Comparison of ENCODE assay signal across 1 fruit fly cellular context in genomic region chr3R:20588480-20588785, dm6.
TF ChIP-seq lines count a peak whose summit lies in the region.

Gene Srp72, plus strand, starts transcription at chr3R:20588711.

TF ChIP-seq in whole organism, embryonic, 481 proteins besides CTCF, POLR2A, EP300 and RAD21 (continued from another document and continues in another):
- TF ChIP-seq CG34376 (GFP tag; optimal IDR thresholded peaks at IDR 0.05; lab: Kevin White, UChicago) (peak; percentile 33), CG8281 (tag; optimal IDR thresholded peaks at IDR 0.05; lab: Kevin White, UChicago) (no peak), CG14965 (GFP tag; optimal IDR thresholded peaks at IDR 0.05; lab: Kevin White, UChicago; ENCODE audit: borderline replicate concordance) (no peak), insv (GFP tag; optimal IDR thresholded peaks at IDR 0.05; lab: Kevin White, UChicago) (no peak), CG9932 (GFP tag; IDR thresholded peaks at IDR 0.05; lab: Robert Waterston, UW) (peak; percentile 64), br (optimal IDR thresholded peaks at IDR 0.05; lab: Kevin White, UChicago) (no peak), CG4820 (GFP tag; optimal IDR thresholded peaks at IDR 0.05; lab: Kevin White, UChicago) (peak; percentile 17), CG4617 (GFP tag; optimal IDR thresholded peaks at IDR 0.05; lab: Kevin White, UChicago; ENCODE audit: borderline replicate concordance) (peak; percentile 11), wek (GFP tag; optimal IDR thresholded peaks at IDR 0.05; lab: Kevin White, UChicago) (no peak), dysf (GFP tag; IDR thresholded peaks at IDR 0.05; lab: Robert Waterston, UW) (no peak), CG17361 (GFP tag; IDR thresholded peaks at IDR 0.05; lab: Robert Waterston, UW) (no peak), CG7987 (GFP tag; optimal IDR thresholded peaks at IDR 0.05; lab: Kevin White, UChicago) (no peak), NC2α (GFP tag; optimal IDR thresholded peaks at IDR 0.05; lab: Kevin White, UChicago) (no peak), croc (GFP tag; conservative IDR thresholded peaks at IDR 0.05; lab: Robert Waterston, UW) (no peak), CG32772 (GFP tag; IDR thresholded peaks at IDR 0.05; lab: Robert Waterston, UW) (0 out of 2 replicates have a peak, but pooled peaks have one; percentile 30), CG9797 (GFP tag; optimal IDR thresholded peaks at IDR 0.05; lab: Kevin White, UChicago) (peak; percentile 59), Camta (GFP tag; optimal IDR thresholded peaks at IDR 0.05; lab: Kevin White, UChicago) (no peak), CG31388 (GFP tag; optimal IDR thresholded peaks at IDR 0.05; lab: Kevin White, UChicago) (no peak), eyg (GFP tag; optimal IDR thresholded peaks at IDR 0.05; lab: Kevin White, UChicago) (no peak), hbn (GFP tag; IDR thresholded peaks at IDR 0.05; lab: Robert Waterston, UW; ENCODE audit: partially characterized antibody) (no peak), disco-r (GFP tag; optimal IDR thresholded peaks at IDR 0.05; lab: Kevin White, UChicago) (no peak), ap (GFP tag; IDR thresholded peaks at IDR 0.05; lab: Robert Waterston, UW) (no peak), hth (optimal IDR thresholded peaks at IDR 0.05; lab: Kevin White, UChicago) (no peak), fd102C (GFP tag; optimal IDR thresholded peaks at IDR 0.05; lab: Kevin White, UChicago) (no peak), CG12219 (GFP tag; optimal IDR thresholded peaks at IDR 0.05; lab: Kevin White, UChicago) (no peak), CG6813 (GFP tag; optimal IDR thresholded peaks at IDR 0.05; lab: Kevin White, UChicago) (no peak), CG15601 (tag; optimal IDR thresholded peaks at IDR 0.05; lab: Kevin White, UChicago) (peak; percentile 13), CG4282 (GFP tag; optimal IDR thresholded peaks at IDR 0.05; lab: Kevin White, UChicago) (no peak), Mrtf (GFP tag; IDR thresholded peaks at IDR 0.05; lab: Robert Waterston, UW) (no peak), repo (GFP tag; optimal IDR thresholded peaks at IDR 0.05; lab: Kevin White, UChicago) (no peak), CG6254 (GFP tag; optimal IDR thresholded peaks at IDR 0.05; lab: Kevin White, UChicago) (no peak), CG1792 (GFP tag; optimal IDR thresholded peaks at IDR 0.05; lab: Kevin White, UChicago) (no peak), CG2116 (GFP tag; optimal IDR thresholded peaks at IDR 0.05; lab: Kevin White, UChicago) (peak; percentile 18), CG13287 (GFP tag; IDR thresholded peaks at IDR 0.05; lab: Robert Waterston, UW; ENCODE audit: partially characterized antibody) (no peak), corto (GFP tag; optimal IDR thresholded peaks at IDR 0.05; lab: Kevin White, UChicago) (no peak), Sry-δ (GFP tag; optimal IDR thresholded peaks at IDR 0.05; lab: Kevin White, UChicago) (no peak), bsh (GFP tag; optimal IDR thresholded peaks at IDR 0.05; lab: Kevin White, UChicago) (peak in 1 of 2 experiments; percentile 47), bbx (GFP tag; IDR thresholded peaks at IDR 0.05; lab: Robert Waterston, UW; ENCODE audit: partially characterized antibody) (no peak; the same call in 1 of the 2 replicates), CG17186 (GFP tag; optimal IDR thresholded peaks at IDR 0.05; lab: Kevin White, UChicago) (peak; percentile 18), eve (GFP tag; optimal IDR thresholded peaks at IDR 0.05; lab: Kevin White, UChicago) (no peak), slbo (GFP tag; IDR thresholded peaks at IDR 0.05; lab: Robert Waterston, UW) (peak; percentile 70), maf-S (GFP tag; optimal IDR thresholded peaks at IDR 0.05; lab: Kevin White, UChicago) (no peak), dmrt11E (tag; optimal IDR thresholded peaks at IDR 0.05; lab: Kevin White, UChicago) (peak; percentile 39), CG14710 (tag; optimal IDR thresholded peaks at IDR 0.05; lab: Kevin White, UChicago) (peak; percentile 75), CG7928 (GFP tag; optimal IDR thresholded peaks at IDR 0.05; lab: Kevin White, UChicago) (peak; percentile 43), ci (GFP tag; IDR thresholded peaks at IDR 0.05; lab: Robert Waterston, UW) (peak; percentile 71), CG17568 (GFP tag; optimal IDR thresholded peaks at IDR 0.05; lab: Kevin White, UChicago) (no peak), gt (GFP tag; IDR thresholded peaks at IDR 0.05; lab: Robert Waterston, UW) (no peak), klu (GFP tag; IDR thresholded peaks at IDR 0.05; lab: Robert Waterston, UW) (no peak), ftz-f1 (GFP tag; optimal IDR thresholded peaks at IDR 0.05; lab: Kevin White, UChicago) (no peak), CG12155 (GFP tag; optimal IDR thresholded peaks at IDR 0.05; lab: Kevin White, UChicago) (peak; percentile 51), CG1233 (GFP tag; optimal IDR thresholded peaks at IDR 0.05; lab: Kevin White, UChicago) (peak; percentile 26), Sry-β (GFP tag; optimal IDR thresholded peaks at IDR 0.05; lab: Kevin White, UChicago) (no peak), crc (GFP tag; optimal IDR thresholded peaks at IDR 0.05; lab: Kevin White, UChicago) (no peak), CG10959 (GFP tag; IDR thresholded peaks at IDR 0.05; lab: Robert Waterston, UW) (no peak), Ada2b (GFP tag; IDR thresholded peaks at IDR 0.05; lab: Robert Waterston, UW) (peak; percentile 38), ro (GFP tag; IDR thresholded peaks at IDR 0.05; lab: Robert Waterston, UW) (no peak), Dp (GFP tag; optimal IDR thresholded peaks at IDR 0.05; lab: Kevin White, UChicago) (peak; percentile 10), slou (GFP tag; optimal IDR thresholded peaks at IDR 0.05; lab: Kevin White, UChicago) (no peak), org-1 (GFP tag; optimal IDR thresholded peaks at IDR 0.05; lab: Kevin White, UChicago) (no peak), wor (GFP tag; IDR thresholded peaks at IDR 0.05; lab: Robert Waterston, UW) (no peak), H2.0 (GFP tag; IDR thresholded peaks at IDR 0.05; lab: Robert Waterston, UW) (no peak), CG14860 (GFP tag; IDR thresholded peaks at IDR 0.05; lab: Robert Waterston, UW; ENCODE audit: partially characterized antibody) (no peak), crol (GFP tag; IDR thresholded peaks at IDR 0.05; lab: Robert Waterston, UW) (no peak), run (tag; optimal IDR thresholded peaks at IDR 0.05; lab: Kevin White, UChicago) (no peak), Hr51 (GFP tag; optimal IDR thresholded peaks at IDR 0.05; lab: Kevin White, UChicago) (peak; percentile 19 to 33), CG6854 (GFP tag; optimal IDR thresholded peaks at IDR 0.05; lab: Kevin White, UChicago) (no peak), Rx (GFP tag; IDR thresholded peaks at IDR 0.05; lab: Robert Waterston, UW) (no peak), CG10462 (GFP tag; optimal IDR thresholded peaks at IDR 0.05; lab: Kevin White, UChicago) (peak; percentile 17), chn (GFP tag; optimal IDR thresholded peaks at IDR 0.05; lab: Kevin White, UChicago) (peak; percentile 45), luna (GFP tag; optimal IDR thresholded peaks at IDR 0.05; lab: Kevin White, UChicago) (no peak), fu2 (GFP tag; optimal IDR thresholded peaks at IDR 0.05; lab: Kevin White, UChicago) (no peak), CG10321 (GFP tag; IDR thresholded peaks at IDR 0.05; lab: Robert Waterston, UW) (no peak), CG31224 (GFP tag; IDR thresholded peaks at IDR 0.05; lab: Robert Waterston, UW) (no peak), Stat92E (GFP tag; optimal IDR thresholded peaks at IDR 0.05; lab: Kevin White, UChicago) (no peak), NfI (GFP tag; optimal IDR thresholded peaks at IDR 0.05; lab: Kevin White, UChicago) (peak; percentile 31), CG9437 (GFP tag; optimal IDR thresholded peaks at IDR 0.05; lab: Kevin White, UChicago) (peak; percentile 84), rib (GFP tag; IDR thresholded peaks at IDR 0.05; lab: Robert Waterston, UW) (no peak), Six4 (GFP tag; optimal IDR thresholded peaks at IDR 0.05; lab: Kevin White, UChicago) (peak; percentile 20), schlank (tag; optimal IDR thresholded peaks at IDR 0.05; lab: Kevin White, UChicago) (no peak), CG10543 (GFP tag; optimal IDR thresholded peaks at IDR 0.05; lab: Kevin White, UChicago) (peak; percentile 69), CG18476 (GFP tag; optimal IDR thresholded peaks at IDR 0.05; lab: Kevin White, UChicago) (peak; percentile 65), lbe (GFP tag; optimal IDR thresholded peaks at IDR 0.05; lab: Kevin White, UChicago) (no peak), CG12659 (GFP tag; optimal IDR thresholded peaks at IDR 0.05; lab: Kevin White, UChicago) (peak; percentile 54), Drgx (GFP tag; IDR thresholded peaks at IDR 0.05; lab: Robert Waterston, UW) (peak; percentile 55), HHEX (GFP tag; optimal IDR thresholded peaks at IDR 0.05; lab: Kevin White, UChicago) (peak; percentile 22), CG12744 (GFP tag; optimal IDR thresholded peaks at IDR 0.05; lab: Kevin White, UChicago) (no peak), CG4404 (GFP tag; IDR thresholded peaks at IDR 0.05; lab: Robert Waterston, UW) (no peak), sisA (GFP tag; IDR thresholded peaks at IDR 0.05; lab: Robert Waterston, UW) (peak; percentile 37; the same call in 1 of the 2 replicates), Ptx1 (GFP tag; IDR thresholded peaks at IDR 0.05; lab: Robert Waterston, UW) (peak; percentile 42; the same call in 1 of the 2 replicates), trh (GFP tag; optimal IDR thresholded peaks at IDR 0.05; lab: Kevin White, UChicago) (no peak), CG11696 (GFP tag; IDR thresholded peaks at IDR 0.05; lab: Robert Waterston, UW) (no peak), CG8359 (GFP tag; optimal IDR thresholded peaks at IDR 0.05; lab: Kevin White, UChicago; ENCODE audit: borderline replicate concordance) (no peak), E2f2 (GFP tag; IDR thresholded peaks at IDR 0.05; lab: Robert Waterston, UW) (peak; percentile 59), CG33557 (GFP tag; optimal IDR thresholded peaks at IDR 0.05; lab: Kevin White, UChicago) (no peak), Chrac-16 (GFP tag; optimal IDR thresholded peaks at IDR 0.05; lab: Kevin White, UChicago) (peak; percentile 8), mam (GFP tag; optimal IDR thresholded peaks at IDR 0.05; lab: Kevin White, UChicago) (no peak), CG12299 (tag; optimal IDR thresholded peaks at IDR 0.05; lab: Kevin White, UChicago) (no peak), CG8924 (tag; optimal IDR thresholded peaks at IDR 0.05; lab: Kevin White, UChicago) (peak; percentile 43), CG6175 (GFP tag; IDR thresholded peaks at IDR 0.05; lab: Robert Waterston, UW) (no peak), ATbp (GFP tag; optimal IDR thresholded peaks at IDR 0.05; lab: Kevin White, UChicago) (no peak), hkb (optimal IDR thresholded peaks at IDR 0.05; lab: Kevin White, UChicago) (no peak), hkb (GFP tag; IDR thresholded peaks at IDR 0.05; lab: Robert Waterston, UW) (peak; percentile 63), B-H1 (GFP tag; IDR thresholded peaks at IDR 0.05; lab: Robert Waterston, UW) (peak; percentile 25; the same call in 2 of the 3 replicates), CG16815 (GFP tag; optimal IDR thresholded peaks at IDR 0.05; lab: Kevin White, UChicago) (no peak), Aef1 (GFP tag; IDR thresholded peaks at IDR 0.05; lab: Robert Waterston, UW) (0 out of 3 replicates have a peak, but pooled peaks have one; percentile 14), dmrt99B (tag; optimal IDR thresholded peaks at IDR 0.05; lab: Kevin White, UChicago) (peak; percentile 37), CG34422 (GFP tag; IDR thresholded peaks at IDR 0.05; lab: Robert Waterston, UW) (no peak), CG11093 (GFP tag; IDR thresholded peaks at IDR 0.05; lab: Robert Waterston, UW) (no peak), NK7.1 (GFP tag; optimal IDR thresholded peaks at IDR 0.05; lab: Kevin White, UChicago) (no peak), Taf1 (GFP tag; IDR thresholded peaks at IDR 0.05; lab: Robert Waterston, UW) (no peak), row (GFP tag; IDR thresholded peaks at IDR 0.05; lab: Robert Waterston, UW) (peak; percentile 68), slp2 (GFP tag; optimal IDR thresholded peaks at IDR 0.05; lab: Kevin White, UChicago) (no peak), CG8478 (optimal IDR thresholded peaks at IDR 0.05; lab: Kevin White, UChicago) (no peak), lola (GFP tag; optimal IDR thresholded peaks at IDR 0.05; lab: Kevin White, UChicago) (peak in 1 of 3 experiments; percentile 25), sens (GFP tag; lab: Kevin White, UChicago) (peak; percentile 82), Optix (GFP tag; IDR thresholded peaks at IDR 0.05; lab: Robert Waterston, UW) (no peak), CG12391 (tag; optimal IDR thresholded peaks at IDR 0.05; lab: Kevin White, UChicago) (peak; percentile 78), dimm (GFP tag; IDR thresholded peaks at IDR 0.05; lab: Robert Waterston, UW) (no peak), HmgZ (tag; optimal IDR thresholded peaks at IDR 0.05; lab: Kevin White, UChicago) (no peak), chif (GFP tag; optimal IDR thresholded peaks at IDR 0.05; lab: Kevin White, UChicago) (no peak), pros (GFP tag; optimal IDR thresholded peaks at IDR 0.05; lab: Kevin White, UChicago) (no peak), trem (tag; optimal IDR thresholded peaks at IDR 0.05; lab: Kevin White, UChicago) (peak; percentile 86), Atf6 (GFP tag; IDR thresholded peaks at IDR 0.05; lab: Robert Waterston, UW) (peak; percentile 47; the same call in 1 of the 2 replicates), CG1602 (GFP tag; optimal IDR thresholded peaks at IDR 0.05; lab: Kevin White, UChicago) (peak; percentile 20), pnt (GFP tag; optimal IDR thresholded peaks at IDR 0.05; lab: Kevin White, UChicago) (no peak), CG16863 (GFP tag; optimal IDR thresholded peaks at IDR 0.05; lab: Kevin White, UChicago) (no peak), mirr (GFP tag; optimal IDR thresholded peaks at IDR 0.05; lab: Kevin White, UChicago) (no peak), CHES-1-like (GFP tag; optimal IDR thresholded peaks at IDR 0.05; lab: Kevin White, UChicago) (no peak), Mes4 (GFP tag; optimal IDR thresholded peaks at IDR 0.05; lab: Kevin White, UChicago) (no peak), cad (GFP tag; optimal IDR thresholded peaks at IDR 0.05; lab: Kevin White, UChicago) (no peak), chinmo (GFP tag; IDR thresholded peaks at IDR 0.05; lab: Robert Waterston, UW; ENCODE audit: partially characterized antibody) (no peak), kay (GFP tag; optimal IDR thresholded peaks at IDR 0.05; lab: Kevin White, UChicago) (peak; percentile 10), Nf-YA (GFP tag; IDR thresholded peaks at IDR 0.05; lab: Robert Waterston, UW) (no peak), salm (tag; optimal IDR thresholded peaks at IDR 0.05; lab: Kevin White, UChicago) (no peak), sim (GFP tag; IDR thresholded peaks at IDR 0.05; lab: Robert Waterston, UW) (no peak)
